Worm (Caenorhabditis elegans) whole organism, early embryonic: ENCODE data around the gene srh-76.

Experiments
- ama-1 ChIP-seq: fragments of 150-350 bp; optimal IDR thresholded peaks from 2 replicates; lab custom pipeline; 2014
- ceh-13 ChIP-seq: fragments of 200-800 bp; sonication (Bioruptor generic); optimal IDR thresholded peaks from 2 replicates; lab custom pipeline; 2018; ENCODE audit warnings: mild to moderate bottlenecking, missing genetic modification characterization, missing compliant biosample characterization
- flt-1 ChIP-seq: fragments of 200-800 bp; sonication (Bioruptor generic); IDR thresholded peaks from 2 replicates; pipeline ENCODE4 v1.3.6; 2022; ENCODE audit warnings: missing genetic modification characterization, missing compliant biosample characterization
- hmbx-1 ChIP-seq: sonication (generic microtip); optimal IDR thresholded peaks from 2 replicates; lab custom pipeline; 2016; ENCODE audit warnings: mild to moderate bottlenecking, missing genetic modification characterization, missing compliant biosample characterization
- hmg-4 ChIP-seq: fragments of 200-800 bp; sonication (Bioruptor generic); optimal IDR thresholded peaks from 2 replicates; lab custom pipeline; 2018; ENCODE audit warnings: mild to moderate bottlenecking, missing genetic modification characterization, missing compliant biosample characterization
- hnd-1 ChIP-seq: sonication (generic microtip); optimal IDR thresholded peaks from 2 replicates; lab custom pipeline; 2016; ENCODE audit warnings: missing genetic modification characterization, missing compliant biosample characterization
- pes-1 ChIP-seq: fragments of 200-800 bp; sonication (Bioruptor generic); IDR thresholded peaks from 2 replicates; pipeline ENCODE4 v1.3.6; 2022; ENCODE audit warnings: missing genetic modification reagents, missing genetic modification characterization, missing compliant biosample characterization
- tbx-11 ChIP-seq: fragments of 200-800 bp; sonication (Bioruptor generic); IDR thresholded peaks from 2 replicates; pipeline ENCODE4 v1.3.6; 2022; ENCODE audit warnings: missing genetic modification characterization, missing compliant biosample characterization
- tbx-37 ChIP-seq: fragments of 200-800 bp; sonication (Bioruptor generic); conservative IDR thresholded peaks from 2 replicates; pipeline ENCODE4 v1.3.6; 2022; ENCODE audit warnings: missing genetic modification reagents, missing genetic modification characterization, missing compliant biosample characterization

ce11 chrV:5820401-5820800, 13.2 kb upstream of the srh-76 start:
- TF ChIP-seq tbx-11 (GFP tag; lab: Robert Waterston, UW) (no peak), flt-1 (GFP tag; lab: Robert Waterston, UW) (no peak), hnd-1 (tag; lab: Kevin White, UChicago) (no peak), hmg-4 (GFP tag; lab: Kevin White, UChicago) (no peak), tbx-37 (no peak), pes-1 (GFP tag; lab: Robert Waterston, UW) (no peak), ceh-13 (GFP tag; lab: Kevin White, UChicago) (no peak), hmbx-1 (tag; lab: Kevin White, UChicago) (no peak), ama-1 (lab: Kevin White, UChicago) (no peak)
